Worm (Caenorhabditis elegans) whole organism, L1 larva: ENCODE results near the gene nphp-1.

ENCODE experiments used
- C04F5.9 ChIP-seq: sonication (generic microtip); optimal IDR thresholded peaks from 2 replicates; lab custom pipeline; 2016; ENCODE audit warnings: missing genetic modification characterization, missing compliant biosample characterization
- C16A3.4 ChIP-seq: fragments of 150-350 bp; optimal IDR thresholded peaks from 2 replicates; lab custom pipeline; 2014; ENCODE audit warnings: missing biosample characterization, missing genetic modification characterization
- F16B12.6 ChIP-seq: fragments of 150-350 bp; optimal IDR thresholded peaks from 2 replicates; lab custom pipeline; 2014; ENCODE audit warnings: missing biosample characterization, missing genetic modification characterization
- alr-1 ChIP-seq: fragments of 200-800 bp; sonication (Bioruptor generic); optimal IDR thresholded peaks from 2 replicates; lab custom pipeline; 2018; ENCODE audit warnings: borderline replicate concordance, mild to moderate bottlenecking, missing genetic modification characterization, missing compliant biosample characterization
- aly-2 ChIP-seq: fragments of 150-350 bp; optimal IDR thresholded peaks from 2 replicates; lab custom pipeline; 2014; ENCODE audit warnings: missing biosample characterization, missing genetic modification characterization
- blmp-1 ChIP-seq: fragments of 150-350 bp; optimal IDR thresholded peaks from 2 replicates; lab custom pipeline; 2014; ENCODE audit warnings: missing biosample characterization, missing genetic modification characterization
- ceh-63 ChIP-seq: fragments of 200-800 bp; sonication (Bioruptor generic); optimal IDR thresholded peaks from 2 replicates; lab custom pipeline; 2018; ENCODE audit warnings: mild to moderate bottlenecking, missing genetic modification characterization, missing compliant biosample characterization
- ceh-88 ChIP-seq: fragments of 200-800 bp; sonication (Bioruptor generic); IDR thresholded peaks from 2 replicates; pipeline ENCODE4 v1.3.6; 2022; ENCODE audit warnings: missing genetic modification characterization, missing compliant biosample characterization
- ces-1 ChIP-seq: fragments of 150-350 bp; optimal IDR thresholded peaks from 2 replicates; lab custom pipeline; 2014; ENCODE audit warnings: missing biosample characterization, missing genetic modification reagents, missing genetic modification characterization
- dsc-1 ChIP-seq: sonication (generic microtip); optimal IDR thresholded peaks from 2 replicates; lab custom pipeline; 2016; ENCODE audit warnings: mild to moderate bottlenecking, missing genetic modification characterization, missing compliant biosample characterization
- efl-1 ChIP-seq, 4 experiments: fragments of 150-350 bp; optimal IDR thresholded peaks in 3 of 4; peaks in 1 of 4; 1 replicate in 1 of 4; 2 replicates in 3 of 4; lab custom pipeline; 2014; ENCODE audit warnings: missing biosample characterization in 2 of 4, missing genetic modification characterization in 2 of 4, missing genetic modification reagents in 2 of 4
- efl-3 ChIP-seq: fragments of 200-800 bp; sonication (Bioruptor generic); optimal IDR thresholded peaks from 2 replicates; lab custom pipeline; 2018; ENCODE audit warnings: mild to moderate bottlenecking, missing genetic modification characterization, missing compliant biosample characterization
- egl-13 ChIP-seq: sonication (generic microtip); optimal IDR thresholded peaks from 2 replicates; lab custom pipeline; 2016; ENCODE audit warnings: missing genotype, missing genetic modification reagents, missing genetic modification characterization, missing compliant biosample characterization
- elt-2 ChIP-seq: sonication (generic microtip); optimal IDR thresholded peaks from 2 replicates; lab custom pipeline; 2016; ENCODE audit warnings: missing genetic modification characterization, mild to moderate bottlenecking, inconsistent platforms, missing compliant biosample characterization, missing genetic modification reagents
- elt-3 ChIP-seq, 6 experiments: fragments of 150-350 bp in 1 of 6; sonication (generic microtip); optimal IDR thresholded peaks; 2 replicates each; lab custom pipeline; 2017 to 2018; ENCODE audit warnings: missing biosample characterization in 6 of 6, missing genetic modification characterization in 6 of 6, inconsistent platforms in 1 of 6
- ets-5 ChIP-seq: fragments of 200-800 bp; sonication (Bioruptor generic); IDR thresholded peaks from 2 replicates; pipeline ENCODE4 v1.3.6; 2022; ENCODE audit warnings: missing genetic modification characterization, missing compliant biosample characterization
- fkh-8 ChIP-seq: sonication (generic microtip); optimal IDR thresholded peaks from 2 replicates; lab custom pipeline; 2016; ENCODE audit warnings: mild to moderate bottlenecking, missing genetic modification characterization, missing compliant biosample characterization
- hlh-17 ChIP-seq: fragments of 200-800 bp; sonication (Bioruptor generic); optimal IDR thresholded peaks from 2 replicates; lab custom pipeline; 2018; ENCODE audit warnings: missing genetic modification characterization, mild to moderate bottlenecking, missing compliant biosample characterization, moderate library complexity, borderline replicate concordance
- hpl-2 ChIP-seq: fragments of 150-350 bp; optimal IDR thresholded peaks from 2 replicates; lab custom pipeline; 2014; ENCODE audit warnings: missing biosample characterization, missing genetic modification reagents, missing genetic modification characterization
- isw-1 ChIP-seq: fragments of 200-800 bp; sonication (Bioruptor generic); IDR thresholded peaks from 2 replicates; pipeline ENCODE4 v1.3.6; 2022; ENCODE audit warnings: missing genetic modification characterization, missing compliant biosample characterization
- lin-14 ChIP-seq: fragments of 200-800 bp; sonication (Bioruptor generic); optimal IDR thresholded peaks from 2 replicates; lab custom pipeline; 2018; ENCODE audit warnings: mild to moderate bottlenecking, missing genetic modification characterization, moderate library complexity, missing compliant biosample characterization
- lin-39 ChIP-seq: fragments of 150-350 bp; optimal IDR thresholded peaks from 2 replicates; lab custom pipeline; 2014; ENCODE audit warnings: missing biosample characterization, missing genetic modification reagents, missing genetic modification characterization
- lsy-2 ChIP-seq, 2 experiments: fragments of 150-350 bp; optimal IDR thresholded peaks; 2 replicates each; lab custom pipeline; 2014; ENCODE audit warnings: missing biosample characterization in 2 of 2, missing genetic modification characterization in 2 of 2
- mdl-1 ChIP-seq, 2 experiments: fragments of 150-350 bp; optimal IDR thresholded peaks; 2 replicates each; lab custom pipeline; 2014 to 2017; ENCODE audit warnings: missing biosample characterization in 2 of 2, missing genetic modification characterization in 2 of 2, inconsistent platforms in 1 of 2
- mef-2 ChIP-seq: fragments of 150-350 bp; optimal IDR thresholded peaks from 2 replicates; lab custom pipeline; 2014; ENCODE audit warnings: missing biosample characterization, missing genetic modification characterization
- mep-1 ChIP-seq: fragments of 150-350 bp; optimal IDR thresholded peaks from 2 replicates; lab custom pipeline; 2014; ENCODE audit warnings: missing biosample characterization, missing genetic modification characterization
- nhr-71 ChIP-seq: sonication (generic microtip); optimal IDR thresholded peaks from 2 replicates; lab custom pipeline; 2016; ENCODE audit warnings: mild to moderate bottlenecking, missing genetic modification characterization, moderate library complexity, missing compliant biosample characterization
- nhr-77 ChIP-seq: fragments of 150-350 bp; optimal IDR thresholded peaks from 2 replicates; lab custom pipeline; 2014; ENCODE audit warnings: missing biosample characterization, missing genetic modification characterization
- nhr-84 ChIP-seq: sonication (generic microtip); optimal IDR thresholded peaks from 2 replicates; lab custom pipeline; 2017; ENCODE audit warnings: missing biosample characterization, missing genetic modification characterization
- nhr-85 ChIP-seq: sonication (generic microtip); peaks from one replicate; lab custom pipeline; 2016; ENCODE audit warnings: missing genetic modification characterization, inconsistent platforms, missing compliant biosample characterization
- pqm-1 ChIP-seq: sonication (generic microtip); optimal IDR thresholded peaks from 3 replicates; lab custom pipeline; 2017; ENCODE audit warnings: missing biosample characterization, missing genetic modification characterization
- skn-1 ChIP-seq: fragments of 150-350 bp; optimal IDR thresholded peaks from 2 replicates; lab custom pipeline; 2014; ENCODE audit warnings: missing biosample characterization, missing genetic modification characterization
- snpc-4 ChIP-seq: fragments of 150-350 bp; optimal IDR thresholded peaks from 2 replicates; lab custom pipeline; 2014; ENCODE audit warnings: missing biosample characterization, missing genetic modification characterization
- snu-23 ChIP-seq: sonication (generic microtip); optimal IDR thresholded peaks from 2 replicates; lab custom pipeline; 2016; ENCODE audit warnings: missing genetic modification characterization, missing compliant biosample characterization
- sup-37 ChIP-seq: fragments of 200-800 bp; sonication (Bioruptor generic); optimal IDR thresholded peaks from 2 replicates; lab custom pipeline; 2018; ENCODE audit warnings: mild to moderate bottlenecking, missing genetic modification characterization, missing compliant biosample characterization
- tbx-2 ChIP-seq: sonication (generic microtip); optimal IDR thresholded peaks from 2 replicates; lab custom pipeline; 2016; ENCODE audit warnings: missing genetic modification characterization, missing compliant biosample characterization
- unc-130 ChIP-seq: fragments of 150-350 bp; optimal IDR thresholded peaks from 2 replicates; lab custom pipeline; 2017; ENCODE audit warnings: missing biosample characterization, missing genetic modification characterization, inconsistent platforms
- unc-86 ChIP-seq: sonication (generic microtip); optimal IDR thresholded peaks from 2 replicates; lab custom pipeline; 2016; ENCODE audit warnings: missing genetic modification characterization, missing compliant biosample characterization
- xbp-1 ChIP-seq: sonication (generic microtip); optimal IDR thresholded peaks from 2 replicates; lab custom pipeline; 2016; ENCODE audit warnings: missing genetic modification characterization, missing compliant biosample characterization
- zip-4 ChIP-seq: fragments of 200-800 bp; sonication (Bioruptor generic); optimal IDR thresholded peaks from 2 replicates; lab custom pipeline; 2018; ENCODE audit warnings: mild to moderate bottlenecking, missing genetic modification characterization, moderate library complexity, missing compliant biosample characterization

The nphp-1 gene

DNA sequence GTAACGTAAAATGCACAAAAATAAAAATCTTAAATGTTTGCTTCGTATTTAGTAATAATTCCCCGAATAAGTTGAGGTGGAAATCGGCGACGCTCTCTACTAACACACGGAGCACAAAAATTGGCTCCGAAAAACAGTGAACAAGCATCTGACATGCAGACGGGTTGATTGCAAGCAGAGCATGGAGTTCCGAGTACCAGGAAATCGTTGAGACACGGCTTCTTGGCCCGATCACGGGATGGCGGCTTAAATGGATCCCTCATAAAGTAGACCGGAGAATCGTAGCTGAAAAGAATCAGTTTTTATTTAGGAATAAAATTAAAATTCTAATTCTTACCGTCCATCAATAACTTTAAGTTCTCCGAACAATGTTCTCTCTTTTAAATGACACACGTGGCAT is 10.2 kb upstream of the nphp-1 start:
- no peak for TF ChIP-seq zip-4 (GFP tag; lab: Kevin White, UChicago)
- no peak for TF ChIP-seq efl-3 (GFP tag; lab: Kevin White, UChicago)
- TF ChIP-seq ceh-63 (GFP tag; lab: Kevin White, UChicago) = no peak
- TF ChIP-seq unc-130 (tag; lab: Kevin White, UChicago) = no peak
- no peak for TF ChIP-seq egl-13 (tag; lab: Kevin White, UChicago)
- TF ChIP-seq skn-1 (tag; lab: Kevin White, UChicago) = no peak
- TF ChIP-seq efl-1 (optimal IDR thresholded peaks at IDR 0.05; lab: Kevin White, UChicago) = no peak
- TF ChIP-seq efl-1 (GFP tag; optimal IDR thresholded peaks at IDR 0.05 in 1 of 2; lab: Kevin White, UChicago) = peak in 1 of 2 experiments; percentile 75

DNA sequence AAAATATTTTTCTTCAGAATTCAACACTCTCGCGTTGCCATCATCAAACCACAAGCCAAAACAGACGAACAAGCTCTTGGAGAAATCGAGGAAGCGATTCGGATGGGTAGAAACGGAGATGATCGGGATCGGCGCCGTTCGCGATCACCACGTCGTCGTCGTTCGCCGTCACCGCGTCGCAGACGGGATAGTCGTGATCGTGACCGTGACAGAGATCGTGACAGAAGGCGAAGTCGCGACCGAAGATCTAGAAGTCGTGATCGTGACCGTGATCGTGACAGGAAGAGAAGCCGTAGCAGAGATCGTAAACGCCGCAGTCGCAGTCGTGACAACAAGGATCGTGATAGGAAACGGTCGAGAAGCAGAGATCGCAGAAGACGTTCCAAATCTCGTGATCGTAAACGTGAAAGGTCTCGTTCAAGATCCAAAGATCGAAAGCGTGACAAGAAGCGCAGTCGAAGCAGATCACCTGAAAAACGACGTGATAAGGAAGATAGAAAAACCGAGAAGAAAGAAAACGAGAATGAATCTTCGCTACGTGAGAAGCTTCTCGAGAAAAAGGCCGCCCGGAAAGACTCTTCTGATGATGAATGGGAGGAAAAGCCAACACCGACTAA is 9.5 kb upstream of the nphp-1 start:
- TF ChIP-seq hlh-17 (GFP tag; lab: Kevin White, UChicago) (no peak), mef-2 (tag; lab: Kevin White, UChicago) (no peak), alr-1 (tag; lab: Kevin White, UChicago) (no peak), ets-5 (GFP tag; lab: Robert Waterston, UW) (0 out of 2 replicates have a peak, but pooled peaks have one; percentile 67), blmp-1 (tag; lab: Kevin White, UChicago) (peak; percentile 14), aly-2 (tag; lab: Kevin White, UChicago) (no peak), unc-86 (no peak), hpl-2 (GFP tag; lab: Kevin White, UChicago) (no peak), xbp-1 (no peak)

DNA sequence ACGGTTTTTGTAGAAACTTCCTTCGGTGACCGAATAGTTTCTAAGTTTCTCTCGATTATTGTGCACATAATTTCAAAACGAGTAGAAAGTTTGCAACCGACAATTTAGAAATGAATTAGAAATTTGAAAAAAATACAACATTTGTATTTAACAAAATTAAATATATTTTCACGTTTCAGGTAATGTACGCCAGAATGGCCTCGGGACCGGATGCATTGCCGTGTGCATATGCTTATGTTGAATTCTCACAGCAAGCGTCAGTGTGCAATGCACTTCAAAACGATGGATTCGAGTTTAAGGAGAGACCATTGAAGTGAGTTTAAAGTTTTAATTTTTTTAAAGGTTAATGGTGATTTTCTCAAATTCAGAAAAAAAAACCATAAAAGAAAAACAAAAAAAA is 8.8 kb upstream of the nphp-1 start, which contains the start of gene marc-2:
Gene marc-2, minus strand, starts transcription at position 101 of the 400 bp plus-strand sequence.
- no peak for TF ChIP-seq mdl-1 (tag; optimal IDR thresholded peaks at IDR 0.05; lab: Kevin White, UChicago)
- TF ChIP-seq nhr-85 (tag; lab: Kevin White, UChicago) = peak; percentile 10

DNA sequence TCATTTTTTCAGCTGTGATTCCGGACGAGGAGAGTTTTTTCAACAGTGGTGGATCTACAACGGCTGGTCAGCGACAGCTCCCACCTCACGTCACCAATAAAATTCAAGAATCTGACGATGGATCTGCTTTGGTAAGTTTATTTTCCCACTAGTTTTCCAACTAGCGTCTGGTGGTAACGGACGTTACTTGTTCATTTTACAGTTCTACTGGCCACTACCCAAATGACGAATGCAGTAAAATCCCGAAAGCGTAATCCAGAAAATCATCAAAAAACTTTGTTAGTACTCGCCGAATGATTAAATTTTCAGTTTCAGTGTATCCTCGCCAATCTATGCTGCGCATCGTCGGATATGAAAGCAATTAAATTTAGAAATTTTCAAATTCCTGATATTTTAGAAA is 7.5 kb upstream of the nphp-1 start:
- TF ChIP-seq efl-1 (optimal IDR thresholded peaks at IDR 0.05; lab: Kevin White, UChicago) = no peak
- peak in 1 of 2 experiments; percentile 51 for TF ChIP-seq efl-1 (GFP tag; optimal IDR thresholded peaks at IDR 0.05 in 1 of 2; lab: Kevin White, UChicago)
- TF ChIP-seq isw-1 = no peak
- TF ChIP-seq, all 84 proteins: peak for 1

DNA sequence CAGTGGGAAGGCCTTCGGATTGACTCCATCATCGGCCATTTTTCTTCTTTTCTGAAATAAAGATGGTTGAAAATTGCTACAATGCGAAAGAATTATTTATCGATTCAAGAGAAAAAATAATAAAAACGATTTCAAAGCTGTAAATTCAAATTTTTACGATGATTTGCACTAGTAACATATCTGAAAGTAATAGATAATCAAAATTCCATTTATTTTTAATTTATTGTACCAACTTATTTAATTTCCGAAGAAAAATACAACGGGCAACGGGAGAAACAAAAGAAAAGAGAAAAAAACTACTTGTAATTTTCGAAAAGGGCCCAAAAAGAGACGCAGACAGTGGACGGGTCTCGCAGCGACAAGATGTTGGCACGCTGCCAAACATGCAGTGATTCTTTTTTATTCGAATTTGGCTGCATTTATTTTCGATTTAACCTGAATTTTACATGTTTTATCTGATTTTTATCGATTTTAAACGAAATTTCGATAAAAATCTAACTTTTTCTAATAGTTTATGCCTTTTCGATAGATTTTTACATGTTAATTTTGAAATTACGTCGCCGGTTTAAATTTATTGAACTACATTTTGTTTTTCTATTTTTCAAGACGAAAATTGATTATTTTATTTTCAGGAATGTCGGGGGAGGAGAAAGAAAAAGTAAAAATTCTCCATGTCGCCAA is 6.7 kb upstream of the nphp-1 start, which contains the start of the genes snu-13 and rsp-7:
Gene snu-13, minus strand, starts transcription at position 51 of the 681 bp plus-strand sequence.
Gene rsp-7, plus strand, starts transcription at position 631 of the 681 bp plus-strand sequence.
- peak in 1 of 2 experiments; percentile 44 for TF ChIP-seq mdl-1 (tag; optimal IDR thresholded peaks at IDR 0.05; lab: Kevin White, UChicago)
- no peak for TF ChIP-seq sup-37 (GFP tag; lab: Kevin White, UChicago)
- TF ChIP-seq elt-3 (tag; optimal IDR thresholded peaks at IDR 0.05; lab: Kevin White, UChicago) = peak in 2 of 6 experiments; percentile 58 to 91
- TF ChIP-seq efl-3 (GFP tag; lab: Kevin White, UChicago) = no peak
- peak; percentile 85 for TF ChIP-seq lin-14
- TF ChIP-seq nhr-77 (tag; lab: Kevin White, UChicago) = peak; percentile 46
- TF ChIP-seq nhr-84 = no peak
- TF ChIP-seq pqm-1 (tag; lab: Kevin White, UChicago) = no peak
- TF ChIP-seq snpc-4 (tag; lab: Kevin White, UChicago) = peak; percentile 39
- peak; percentile 60 for TF ChIP-seq C16A3.4 (tag; lab: Kevin White, UChicago)
- TF ChIP-seq unc-130 (tag; lab: Kevin White, UChicago) = peak; percentile 76
- TF ChIP-seq elt-2 = peak; percentile 10
- peak; percentile 49 for TF ChIP-seq F16B12.6 (tag; lab: Kevin White, UChicago)
- TF ChIP-seq snu-23 (GFP tag; lab: Kevin White, UChicago) = peak; percentile 78
- TF ChIP-seq mep-1 (tag; lab: Kevin White, UChicago) = peak; percentile 81
- TF ChIP-seq nhr-71 (tag; lab: Kevin White, UChicago) = peak; percentile 82
- TF ChIP-seq efl-1 (optimal IDR thresholded peaks at IDR 0.05; lab: Kevin White, UChicago) = peak; percentile 82 to 83
- TF ChIP-seq efl-1 (GFP tag; optimal IDR thresholded peaks at IDR 0.05 in 1 of 2; lab: Kevin White, UChicago) = peak; percentile 74 to 96
- TF ChIP-seq lin-39 (tag; lab: Kevin White, UChicago) = no peak
- TF ChIP-seq ces-1 (GFP tag; lab: Kevin White, UChicago) = no peak
- peak; percentile 84 to 89 for TF ChIP-seq lsy-2 (tag; optimal IDR thresholded peaks at IDR 0.05; lab: Kevin White, UChicago)
- TF ChIP-seq isw-1 = peak; percentile 16
- TF ChIP-seq mef-2 (tag; lab: Kevin White, UChicago) = no peak
- TF ChIP-seq dsc-1 (tag; lab: Kevin White, UChicago) = peak; percentile 49
- TF ChIP-seq ceh-88 = peak; percentile 23; the same call in 1 of the 2 replicates
- peak; percentile 65 for TF ChIP-seq tbx-2 (tag; lab: Kevin White, UChicago)
- TF ChIP-seq blmp-1 (tag; lab: Kevin White, UChicago) = peak; percentile 68
- peak; percentile 71 for TF ChIP-seq xbp-1
- no peak for TF ChIP-seq C04F5.9 (tag; lab: Kevin White, UChicago)
- TF ChIP-seq fkh-8 (tag; lab: Kevin White, UChicago) = peak; percentile 37
